Worm (Caenorhabditis elegans) whole organism, L4 larva: ENCODE data around the gene F08D12.4.
A peak's percentile ranks its signal among the peaks of the same experiment; 100 is the strongest.

Source experiments
- Y75B8A.6 ChIP-seq: fragments of 200-800 bp; sonication (Bioruptor generic); IDR thresholded peaks from 2 replicates; pipeline ENCODE4 v1.3.6; 2022; ENCODE audit warnings: missing genetic modification reagents, missing genetic modification characterization, missing compliant biosample characterization
- ZK546.5 ChIP-seq, 2 experiments: sonication (generic microtip); optimal IDR thresholded peaks; 2 replicates each; lab custom pipeline; 2017; ENCODE audit warnings: missing biosample characterization in 2 of 2, missing genetic modification characterization in 2 of 2
- aha-1 ChIP-seq: fragments of 150-350 bp; peaks from one replicate; lab custom pipeline; 2014; ENCODE audit warnings: missing biosample characterization, missing genetic modification characterization
- ama-1 ChIP-seq: fragments of 150-350 bp; optimal IDR thresholded peaks from 2 replicates; lab custom pipeline; 2014; ENCODE audit warnings: inconsistent platforms, mixed read lengths
- arid-1 ChIP-seq: fragments of 200-800 bp; sonication (Bioruptor generic); conservative IDR thresholded peaks from 2 replicates; pipeline ENCODE4 v1.3.6; 2022; ENCODE audit warnings: missing genetic modification reagents, missing genetic modification characterization, missing compliant biosample characterization
- ceh-28 ChIP-seq: fragments of 150-350 bp; optimal IDR thresholded peaks from 2 replicates; lab custom pipeline; 2014; ENCODE audit warnings: missing biosample characterization, missing genetic modification reagents, missing genetic modification characterization
- ceh-32 ChIP-seq: sonication (generic microtip); optimal IDR thresholded peaks from 2 replicates; lab custom pipeline; 2016; ENCODE audit warnings: mild to moderate bottlenecking, missing genetic modification characterization, missing compliant biosample characterization; ENCODE audit not compliant: poor library complexity
- ceh-62 ChIP-seq: sonication (generic microtip); optimal IDR thresholded peaks from 2 replicates; lab custom pipeline; 2017; ENCODE audit warnings: missing biosample characterization, missing genetic modification characterization
- cey-2 ChIP-seq: sonication (generic microtip); optimal IDR thresholded peaks from 3 replicates; lab custom pipeline; 2017; ENCODE audit warnings: missing genetic modification characterization, mild to moderate bottlenecking, missing compliant biosample characterization, antibody characterized with exemption, borderline replicate concordance; ENCODE audit not compliant: insufficient read depth
- daf-12 ChIP-seq: fragments of 150-350 bp; optimal IDR thresholded peaks from 2 replicates; lab custom pipeline; 2014; ENCODE audit warnings: missing biosample characterization, missing genetic modification reagents, missing genetic modification characterization
- daf-16 ChIP-seq, 3 experiments: sonication (generic microtip); optimal IDR thresholded peaks; 2 replicates each; lab custom pipeline; 2016 to 2017; ENCODE audit warnings: missing genetic modification characterization in 3 of 3, missing genetic modification reagents in 3 of 3, mild to moderate bottlenecking in 2 of 3, missing compliant biosample characterization in 2 of 3, missing biosample characterization in 1 of 3, moderate library complexity in 1 of 3
- daf-19 ChIP-seq: fragments of 200-800 bp; sonication (Bioruptor generic); conservative IDR thresholded peaks from 2 replicates; pipeline ENCODE4 v1.3.6; 2022; ENCODE audit warnings: missing genetic modification characterization, missing compliant biosample characterization
- dmd-8 ChIP-seq: fragments of 200-800 bp; sonication (Bioruptor generic); IDR thresholded peaks from 2 replicates; pipeline ENCODE4 v1.3.6; 2022; ENCODE audit warnings: missing genetic modification characterization, missing compliant biosample characterization
- duxl-1 ChIP-seq: sonication (generic microtip); optimal IDR thresholded peaks from 2 replicates; lab custom pipeline; 2016; ENCODE audit warnings: mild to moderate bottlenecking, missing genetic modification characterization, moderate library complexity, missing compliant biosample characterization; ENCODE audit not compliant: poor library complexity
- dve-1 ChIP-seq: sonication (generic microtip); optimal IDR thresholded peaks from 2 replicates; lab custom pipeline; 2017; ENCODE audit warnings: antibody characterized with exemption, mild to moderate bottlenecking, missing genetic modification characterization, missing compliant biosample characterization; ENCODE audit not compliant: insufficient read depth
- egl-43 ChIP-seq: fragments of 200-800 bp; sonication (Bioruptor generic); IDR thresholded peaks from 2 replicates; pipeline ENCODE4 v1.3.6; 2022; ENCODE audit warnings: missing genetic modification reagents, missing genetic modification characterization, missing compliant biosample characterization
- fos-1 ChIP-seq: fragments of 150-350 bp; optimal IDR thresholded peaks from 2 replicates; lab custom pipeline; 2014; ENCODE audit warnings: missing biosample characterization, missing genetic modification characterization
- hif-1 ChIP-seq, 2 experiments: sonication (generic microtip); optimal IDR thresholded peaks; 2 replicates each; lab custom pipeline; 2016 to 2017; ENCODE audit warnings: missing compliant biosample characterization in 2 of 2, missing genetic modification characterization in 2 of 2, missing genetic modification reagents in 2 of 2, missing genotype in 2 of 2, mild to moderate bottlenecking in 1 of 2
- hlh-11 ChIP-seq: fragments of 200-800 bp; sonication (Bioruptor generic); optimal IDR thresholded peaks from 2 replicates; lab custom pipeline; 2018; ENCODE audit warnings: mild to moderate bottlenecking, missing genetic modification characterization, missing compliant biosample characterization
- hmg-1.1 ChIP-seq: fragments of 200-800 bp; sonication (Bioruptor generic); IDR thresholded peaks from 2 replicates; pipeline ENCODE4 v1.3.6; 2022; ENCODE audit warnings: missing genetic modification reagents, missing genetic modification characterization, missing compliant biosample characterization
- lin-1 ChIP-seq: fragments of 200-800 bp; sonication (Bioruptor generic); IDR thresholded peaks from 2 replicates; pipeline ENCODE4 v1.3.6; 2022; ENCODE audit warnings: missing genetic modification reagents, missing genetic modification characterization, missing compliant biosample characterization
- lin-15B ChIP-seq: fragments of 150-350 bp; sonication (generic microtip); optimal IDR thresholded peaks from 3 replicates; lab custom pipeline; 2014; ENCODE audit warnings: missing biosample characterization, missing genetic modification characterization
- lin-39 ChIP-seq: fragments of 150-350 bp; optimal IDR thresholded peaks from 2 replicates; lab custom pipeline; 2014; ENCODE audit warnings: missing biosample characterization, missing genetic modification reagents, missing genetic modification characterization
- lir-3 ChIP-seq: sonication (generic microtip); optimal IDR thresholded peaks from 2 replicates; lab custom pipeline; 2016; ENCODE audit warnings: mild to moderate bottlenecking, missing genetic modification characterization, missing compliant biosample characterization
- mdl-1 ChIP-seq, 2 experiments: fragments of 150-350 bp in 1 of 2; sonication (generic microtip) in 1 of 2; optimal IDR thresholded peaks; 2 replicates each; lab custom pipeline; 2014 to 2017; ENCODE audit warnings: missing biosample characterization in 2 of 2, missing genetic modification characterization in 2 of 2
- mdt-29 ChIP-seq: fragments of 200-800 bp; sonication (Bioruptor generic); IDR thresholded peaks from 2 replicates; pipeline ENCODE4 v1.3.6; 2022; ENCODE audit warnings: missing genetic modification reagents, missing genetic modification characterization, missing compliant biosample characterization
- mep-1 ChIP-seq: fragments of 150-350 bp; sonication (generic microtip); optimal IDR thresholded peaks from 3 replicates; lab custom pipeline; 2014; ENCODE audit warnings: missing biosample characterization, missing genetic modification characterization
- mxl-3 ChIP-seq: fragments of 200-800 bp; sonication (Bioruptor generic); optimal IDR thresholded peaks from 2 replicates; lab custom pipeline; 2018; ENCODE audit warnings: mild to moderate bottlenecking, missing genetic modification characterization, missing compliant biosample characterization
- nhr-102 ChIP-seq: sonication (generic microtip); optimal IDR thresholded peaks from 2 replicates; lab custom pipeline; 2016; ENCODE audit warnings: mild to moderate bottlenecking, missing genetic modification characterization, moderate library complexity, missing compliant biosample characterization
- nhr-11 ChIP-seq: fragments of 150-350 bp; optimal IDR thresholded peaks from 2 replicates; lab custom pipeline; 2014; ENCODE audit warnings: missing biosample characterization, missing genetic modification characterization
- nhr-28 ChIP-seq: fragments of 150-350 bp; optimal IDR thresholded peaks from 2 replicates; lab custom pipeline; 2014; ENCODE audit warnings: missing biosample characterization, missing genetic modification characterization
- nhr-41 ChIP-seq: fragments of 200-800 bp; sonication (Bioruptor generic); IDR thresholded peaks from 2 replicates; pipeline ENCODE4 v1.3.6; 2022; ENCODE audit warnings: missing genetic modification reagents, missing genetic modification characterization, missing compliant biosample characterization
- nhr-6 ChIP-seq: fragments of 150-350 bp; optimal IDR thresholded peaks from 2 replicates; lab custom pipeline; 2014; ENCODE audit warnings: missing biosample characterization, missing genetic modification characterization
- saeg-2 ChIP-seq: fragments of 200-800 bp; sonication (Bioruptor generic); IDR thresholded peaks from 2 replicates; pipeline ENCODE4 v1.3.6; 2022; ENCODE audit warnings: missing genetic modification reagents, missing genetic modification characterization, missing compliant biosample characterization
- sdz-12 ChIP-seq: fragments of 200-800 bp; sonication (Bioruptor generic); optimal IDR thresholded peaks from 2 replicates; lab custom pipeline; 2018; ENCODE audit warnings: mild to moderate bottlenecking, missing genetic modification characterization, missing compliant biosample characterization
- set-16 ChIP-seq: fragments of 200-800 bp; sonication (Bioruptor generic); IDR thresholded peaks from 2 replicates; pipeline ENCODE4 v1.3.6; 2022; ENCODE audit warnings: missing genetic modification reagents, missing genetic modification characterization, missing compliant biosample characterization
- snpc-1.2 ChIP-seq: fragments of 200-800 bp; sonication (Bioruptor generic); IDR thresholded peaks from 2 replicates; pipeline ENCODE4 v1.3.6; 2022; ENCODE audit warnings: missing genetic modification reagents, missing genetic modification characterization, missing compliant biosample characterization
- tag-97 ChIP-seq: fragments of 200-800 bp; sonication (Bioruptor generic); IDR thresholded peaks from 2 replicates; pipeline ENCODE4 v1.3.6; 2022; ENCODE audit warnings: missing genetic modification characterization, missing compliant biosample characterization
- tra-1 ChIP-seq: fragments of 200-800 bp; sonication (Bioruptor generic); IDR thresholded peaks from 2 replicates; pipeline ENCODE4 v1.3.6; 2022; ENCODE audit warnings: missing genetic modification reagents, missing genetic modification characterization, missing compliant biosample characterization
- unc-62 ChIP-seq, 3 experiments: fragments of 150-350 bp in 1 of 3; sonication (generic microtip); optimal IDR thresholded peaks in 2 of 3; peaks in 1 of 3; 1 replicate in 1 of 3; 2 replicates in 2 of 3; lab custom pipeline; 2014 to 2017; ENCODE audit warnings: missing biosample characterization in 3 of 3, missing genetic modification characterization in 3 of 3, missing genetic modification reagents in 3 of 3, missing genotype in 1 of 3
- zag-1 ChIP-seq: fragments of 150-350 bp; optimal IDR thresholded peaks from 2 replicates; lab custom pipeline; 2014; ENCODE audit warnings: missing biosample characterization, missing genetic modification characterization
- zip-11 ChIP-seq: fragments of 200-800 bp; sonication (Bioruptor generic); IDR thresholded peaks from 2 replicates; pipeline ENCODE4 v1.3.6; 2022; ENCODE audit warnings: missing genetic modification characterization, missing compliant biosample characterization
- zip-2 ChIP-seq: fragments of 150-350 bp; optimal IDR thresholded peaks from 2 replicates; lab custom pipeline; 2014; ENCODE audit warnings: missing biosample characterization, missing genetic modification characterization
- ztf-7 ChIP-seq: fragments of 150-350 bp; optimal IDR thresholded peaks from 2 replicates; lab custom pipeline; 2014; ENCODE audit warnings: missing biosample characterization, missing genetic modification characterization

Gene F08D12.4

ce11 chrII:2739619-2740018 is 38.3 kb upstream of the F08D12.4 start, which contains the start of gene T05A8.6:
TSS of gene T05A8.6 (minus strand) at chrII:2739719.
- TF ChIP-seq mdt-29 (GFP tag; lab: Robert Waterston, UW) (no peak), lir-3 (tag; lab: Kevin White, UChicago) (no peak), ama-1 (lab: Kevin White, UChicago) (no peak), duxl-1 (tag; lab: Kevin White, UChicago) (no peak), zag-1 (no peak), nhr-28 (no peak)

- TF ChIP-seq dmd-8 (GFP tag; lab: Robert Waterston, UW) (no peak), duxl-1 (tag; lab: Kevin White, UChicago) (no peak), daf-19 (GFP tag; lab: Robert Waterston, UW) (no peak), saeg-2 (0 out of 2 replicates have a peak, but pooled peaks have one; percentile 24), tag-97 (GFP tag; lab: Robert Waterston, UW) (no peak), set-16 (GFP tag; lab: Robert Waterston, UW) (peak; percentile 96), daf-16 (GFP tag; optimal IDR thresholded peaks at IDR 0.05; lab: Kevin White, UChicago) (no peak), daf-16 (tag; optimal IDR thresholded peaks at IDR 0.05; lab: Kevin White, UChicago) (no peak), mxl-3 (no peak), egl-43 (no peak), hif-1 (tag; optimal IDR thresholded peaks at IDR 0.05; lab: Kevin White, UChicago) (no peak), aha-1 (tag; lab: Kevin White, UChicago) (peak; percentile 16), lin-15B (no peak), zip-11 (GFP tag; lab: Robert Waterston, UW) (no peak), mep-1 (tag; lab: Kevin White, UChicago) (no peak), ztf-7 (no peak), dve-1 (tag; lab: Kevin White, UChicago) (no peak), daf-12 (tag; lab: Kevin White, UChicago) (no peak), cey-2 (tag; lab: Kevin White, UChicago) (no peak), snpc-1.2 (GFP tag; lab: Robert Waterston, UW) (no peak), tra-1 (GFP tag; lab: Robert Waterston, UW) (no peak), zag-1 (no peak)
Observed at ce11 chrII:2741405-2741804, 36.5 kb upstream of the F08D12.4 start.

ce11 chrII:2742251-2742650 is 35.7 kb upstream of the F08D12.4 start, which contains the start of gene T05A8.7:
TSS of gene T05A8.7 (minus strand) at chrII:2742351.
- TF ChIP-seq zip-2 (no peak), unc-62 (GFP tag; optimal IDR thresholded peaks at IDR 0.05 in 1 of 2; lab: Kevin White, UChicago) (peak in 1 of 2 experiments; percentile 51), unc-62 (tag; optimal IDR thresholded peaks at IDR 0.05; lab: Kevin White, UChicago) (no peak)

ce11 chrII:2747956-2748621 is 29.9 kb upstream of the F08D12.4 start:
- TF ChIP-seq hmg-1.1 (GFP tag; lab: Robert Waterston, UW) (peak; percentile 55; the same call in 1 of the 2 replicates), nhr-102 (tag; lab: Kevin White, UChicago) (no peak), zag-1 (no peak), mxl-3 (no peak), egl-43 (peak; percentile 33; the same call in 1 of the 2 replicates), lin-39 (tag; lab: Kevin White, UChicago) (no peak), mdl-1 (tag; optimal IDR thresholded peaks at IDR 0.05; lab: Kevin White, UChicago) (peak in 1 of 2 experiments; percentile 14), tag-97 (GFP tag; lab: Robert Waterston, UW) (no peak), fos-1 (tag; lab: Kevin White, UChicago) (no peak), nhr-6 (tag; lab: Kevin White, UChicago) (no peak), ceh-28 (tag; lab: Kevin White, UChicago) (no peak), nhr-28 (no peak), ceh-62 (tag; lab: Kevin White, UChicago) (no peak), lin-1 (no peak), ceh-32 (tag; lab: Kevin White, UChicago) (no peak), nhr-41 (GFP tag; lab: Robert Waterston, UW) (no peak), aha-1 (tag; lab: Kevin White, UChicago) (no peak), nhr-11 (tag; lab: Kevin White, UChicago) (peak; percentile 47), ZK546.5 (tag; optimal IDR thresholded peaks at IDR 0.05; lab: Kevin White, UChicago) (no peak), arid-1 (GFP tag; lab: Robert Waterston, UW) (no peak), sdz-12 (GFP tag; lab: Kevin White, UChicago) (no peak), hlh-11 (tag; lab: Kevin White, UChicago) (peak; percentile 27), Y75B8A.6 (GFP tag; lab: Robert Waterston, UW) (no peak), daf-12 (tag; lab: Kevin White, UChicago) (no peak)
